Worm (Caenorhabditis elegans) whole organism, L3 larva: ENCODE results near the gene F49C12.5.
A peak's percentile ranks its signal among the peaks of the same experiment; 100 is the strongest.
"Not testable (repeated sequence)": the region's sequence is repeated elsewhere in the genome, so short reads cannot be mapped to it uniquely, and the experiment has no call there.

Experiments used
- R02D3.7 ChIP-seq: fragments of 150-350 bp; optimal IDR thresholded peaks from 2 replicates; lab custom pipeline; 2014; ENCODE audit warnings: missing biosample characterization, missing genetic modification characterization
- aly-2 ChIP-seq: fragments of 150-350 bp; optimal IDR thresholded peaks from 2 replicates; lab custom pipeline; 2014; ENCODE audit warnings: missing biosample characterization, missing genetic modification characterization
- ama-1 ChIP-seq: fragments of 150-350 bp; optimal IDR thresholded peaks from 2 replicates; lab custom pipeline; 2018
- ceh-16 ChIP-seq: sonication (generic microtip); optimal IDR thresholded peaks from 2 replicates; lab custom pipeline; 2017; ENCODE audit warnings: missing biosample characterization, missing genetic modification characterization
- ceh-28 ChIP-seq: fragments of 150-350 bp; optimal IDR thresholded peaks from 2 replicates; lab custom pipeline; 2014; ENCODE audit warnings: missing biosample characterization, missing genetic modification reagents, missing genetic modification characterization
- ceh-9 ChIP-seq: sonication (generic microtip); optimal IDR thresholded peaks from 2 replicates; lab custom pipeline; 2018; ENCODE audit warnings: missing biosample characterization, missing genetic modification characterization
- daf-12 ChIP-seq: fragments of 150-350 bp; optimal IDR thresholded peaks from 2 replicates; lab custom pipeline; 2014; ENCODE audit warnings: missing biosample characterization, missing genetic modification reagents, missing genetic modification characterization
- egl-27 ChIP-seq: sonication (generic microtip); optimal IDR thresholded peaks from 4 replicates; lab custom pipeline; 2017; ENCODE audit warnings: missing biosample characterization, missing genetic modification reagents, missing genetic modification characterization
- egl-5 ChIP-seq: fragments of 150-350 bp; optimal IDR thresholded peaks from 2 replicates; lab custom pipeline; 2017; ENCODE audit warnings: missing biosample characterization, missing genetic modification reagents, missing genetic modification characterization, inconsistent platforms
- elt-1 ChIP-seq: fragments of 150-350 bp; optimal IDR thresholded peaks from 2 replicates; lab custom pipeline; 2014; ENCODE audit warnings: missing biosample characterization, missing genetic modification characterization
- elt-2 ChIP-seq: sonication (generic microtip); optimal IDR thresholded peaks from 2 replicates; lab custom pipeline; 2016; ENCODE audit warnings: missing genetic modification reagents, mild to moderate bottlenecking, missing genetic modification characterization, missing compliant biosample characterization
- elt-3 ChIP-seq, 3 experiments: fragments of 150-350 bp in 1 of 3; sonication (generic microtip) in 2 of 3; optimal IDR thresholded peaks; 2 replicates in 2 of 3; 4 replicates in 1 of 3; lab custom pipeline; 2014 to 2017; ENCODE audit warnings: missing biosample characterization in 3 of 3, missing genetic modification characterization in 3 of 3
- fkh-10 ChIP-seq: sonication (generic microtip); optimal IDR thresholded peaks from 2 replicates; lab custom pipeline; 2017; ENCODE audit warnings: missing biosample characterization, missing genetic modification reagents, missing genetic modification characterization
- fkh-2 ChIP-seq: fragments of 150-350 bp; optimal IDR thresholded peaks from 2 replicates; lab custom pipeline; 2014; ENCODE audit warnings: missing biosample characterization, missing genetic modification reagents, missing genetic modification characterization
- fos-1 ChIP-seq: fragments of 150-350 bp; optimal IDR thresholded peaks from 2 replicates; lab custom pipeline; 2014; ENCODE audit warnings: missing biosample characterization, missing genetic modification characterization
- jun-1 ChIP-seq: fragments of 150-350 bp; optimal IDR thresholded peaks from 2 replicates; lab custom pipeline; 2014; ENCODE audit warnings: missing biosample characterization, missing genetic modification reagents, missing genetic modification characterization
- lin-15B ChIP-seq: fragments of 150-350 bp; optimal IDR thresholded peaks from 2 replicates; lab custom pipeline; 2014; ENCODE audit warnings: missing biosample characterization, missing genetic modification characterization
- lin-39 ChIP-seq: fragments of 150-350 bp; optimal IDR thresholded peaks from 2 replicates; lab custom pipeline; 2018; ENCODE audit warnings: missing biosample characterization, missing genetic modification reagents, missing genetic modification characterization
- lsy-12 ChIP-seq: sonication (generic microtip); optimal IDR thresholded peaks from 2 replicates; lab custom pipeline; 2016; ENCODE audit warnings: mild to moderate bottlenecking, missing genetic modification characterization, missing compliant biosample characterization
- mdl-1 ChIP-seq: fragments of 150-350 bp; optimal IDR thresholded peaks from 2 replicates; lab custom pipeline; 2014; ENCODE audit warnings: missing biosample characterization, missing genetic modification characterization
- mml-1 ChIP-seq: fragments of 150-350 bp; sonication (generic microtip); optimal IDR thresholded peaks from 3 replicates; lab custom pipeline; 2014; ENCODE audit warnings: missing biosample characterization, missing genetic modification characterization
- nfya-1 ChIP-seq: sonication (generic microtip); optimal IDR thresholded peaks from 2 replicates; lab custom pipeline; 2017; ENCODE audit warnings: missing genetic modification characterization, mild to moderate bottlenecking, missing compliant biosample characterization, antibody characterized with exemption, moderate library complexity; ENCODE audit not compliant: insufficient read depth
- nhr-11 ChIP-seq: fragments of 150-350 bp; optimal IDR thresholded peaks from 2 replicates; lab custom pipeline; 2014; ENCODE audit warnings: missing biosample characterization, missing genetic modification characterization
- nhr-23 ChIP-seq: fragments of 150-350 bp; optimal IDR thresholded peaks from 2 replicates; lab custom pipeline; 2014; ENCODE audit warnings: missing biosample characterization, missing genetic modification reagents, missing genetic modification characterization
- nhr-28 ChIP-seq: fragments of 150-350 bp; optimal IDR thresholded peaks from 2 replicates; lab custom pipeline; 2014; ENCODE audit warnings: missing biosample characterization, missing genetic modification characterization
- nhr-43 ChIP-seq: sonication (generic microtip); optimal IDR thresholded peaks from 2 replicates; lab custom pipeline; 2016; ENCODE audit warnings: mild to moderate bottlenecking, missing genetic modification characterization, missing compliant biosample characterization; ENCODE audit not compliant: poor library complexity, severe bottlenecking
- nhr-67 ChIP-seq: fragments of 150-350 bp; optimal IDR thresholded peaks from 2 replicates; lab custom pipeline; 2014; ENCODE audit warnings: missing biosample characterization, missing genetic modification characterization
- nhr-77 ChIP-seq: fragments of 150-350 bp; optimal IDR thresholded peaks from 2 replicates; lab custom pipeline; 2014; ENCODE audit warnings: missing biosample characterization, missing genetic modification characterization
- pqm-1 ChIP-seq: fragments of 150-350 bp; optimal IDR thresholded peaks from 2 replicates; lab custom pipeline; 2017; ENCODE audit warnings: missing biosample characterization, missing genetic modification characterization, inconsistent platforms
- sea-2 ChIP-seq: fragments of 150-350 bp; sonication (generic microtip); optimal IDR thresholded peaks from 4 replicates; lab custom pipeline; 2014; ENCODE audit warnings: missing biosample characterization, missing genetic modification reagents, missing genetic modification characterization
- skn-1 ChIP-seq: fragments of 150-350 bp; optimal IDR thresholded peaks from 2 replicates; lab custom pipeline; 2014; ENCODE audit warnings: missing biosample characterization, missing genetic modification characterization
- unc-62 ChIP-seq: fragments of 150-350 bp; sonication (generic microtip); optimal IDR thresholded peaks from 4 replicates; lab custom pipeline; 2014; ENCODE audit warnings: missing biosample characterization, missing genetic modification reagents, missing genetic modification characterization
- zag-1 ChIP-seq: fragments of 150-350 bp; optimal IDR thresholded peaks from 2 replicates; lab custom pipeline; 2014; ENCODE audit warnings: missing biosample characterization, missing genetic modification characterization
- ztf-11 ChIP-seq: fragments of 150-350 bp; optimal IDR thresholded peaks from 2 replicates; lab custom pipeline; 2014; ENCODE audit warnings: missing biosample characterization, missing genetic modification characterization

Gene F49C12.5

ce11 chrIV:9289635-9290034 is 15.1 kb upstream of the F49C12.5 start:
- TF ChIP-seq zag-1 (tag; lab: Kevin White, UChicago), result no peak
- TF ChIP-seq lin-15B (tag; lab: Kevin White, UChicago), result no peak
- no peak for TF ChIP-seq sea-2 (GFP tag; lab: Kevin White, UChicago)
- peak; percentile 70 for TF ChIP-seq elt-1 (tag; lab: Kevin White, UChicago)
- no peak for TF ChIP-seq lsy-12 (tag; lab: Kevin White, UChicago)
- TF ChIP-seq unc-62 (GFP tag; lab: Kevin White, UChicago), result no peak
- TF ChIP-seq R02D3.7 (tag; lab: Kevin White, UChicago), result no peak

- not testable (repeated sequence) for TF ChIP-seq ama-1 (lab: Kevin White, UChicago); egl-5 (tag; lab: Kevin White, UChicago); nhr-23
Measured at ce11 chrIV:9293825-9294224, 10.9 kb upstream of the F49C12.5 start, which contains the start of gene nhr-264. nhr-264 (minus strand) TSS chrIV:9293925.

DNA sequence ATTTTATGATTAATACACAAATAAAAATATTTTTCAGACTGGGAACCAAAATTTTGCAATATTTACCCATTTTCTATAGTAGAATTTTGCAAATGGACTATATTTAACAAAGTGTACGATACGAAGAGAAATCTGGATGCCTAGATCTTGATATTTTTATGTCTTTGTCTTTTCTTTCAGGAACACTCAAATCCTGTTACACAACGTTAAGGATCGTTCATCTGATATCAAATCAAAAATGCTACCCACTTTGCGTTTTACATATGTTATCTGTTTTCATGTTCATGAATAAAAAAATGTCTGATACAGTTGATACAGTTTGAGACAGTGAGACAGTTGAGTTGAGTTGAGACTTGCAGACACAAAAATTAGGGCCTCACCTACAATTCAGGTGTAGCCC is 8.4 kb upstream of the F49C12.5 start, which contains the start of gene F49C12.1:
Gene F49C12.1, minus strand, starts transcription at position 70 of the 400 bp plus-strand sequence.
- TF ChIP-seq nhr-11 (tag; lab: Kevin White, UChicago) (no peak), jun-1 (tag; lab: Kevin White, UChicago) (no peak), pqm-1 (tag; lab: Kevin White, UChicago) (no peak), egl-27 (tag; lab: Kevin White, UChicago) (no peak), fkh-2 (tag; lab: Kevin White, UChicago) (no peak), elt-2 (no peak), ceh-9 (tag; lab: Kevin White, UChicago) (no peak), elt-3 (tag; optimal IDR thresholded peaks at IDR 0.05; lab: Kevin White, UChicago) (no peak), mml-1 (tag; lab: Kevin White, UChicago) (no peak), egl-5 (tag; lab: Kevin White, UChicago) (no peak), nhr-28 (no peak), skn-1 (tag; lab: Kevin White, UChicago) (no peak)

DNA sequence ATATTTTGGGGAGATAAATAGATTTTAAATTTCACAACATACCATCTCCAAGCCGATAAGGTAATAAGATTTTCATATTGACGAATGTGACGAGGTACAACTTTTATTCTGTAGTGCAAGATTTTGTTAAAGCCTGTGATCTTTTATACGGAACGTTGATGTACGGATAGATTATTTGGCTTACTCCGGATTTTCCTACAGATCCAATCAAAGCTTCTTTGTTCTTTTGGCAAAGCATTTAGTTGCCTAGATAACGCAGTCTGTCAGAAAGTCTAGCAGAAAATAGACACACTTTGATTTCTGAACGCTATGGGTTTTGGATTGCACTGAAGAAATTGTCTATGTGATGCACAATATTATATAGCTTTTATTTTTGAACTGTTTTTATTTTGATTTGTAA is 5.6 kb upstream of the F49C12.5 start, which contains the start of gene F49C12.2:
Gene F49C12.2, minus strand, starts transcription at position 101 of the 400 bp plus-strand sequence.
- TF ChIP-seq nhr-77 (tag; lab: Kevin White, UChicago) (no peak), aly-2 (no peak), lin-39 (no peak), ama-1 (lab: Kevin White, UChicago) (no peak), nhr-11 (tag; lab: Kevin White, UChicago) (no peak), elt-3 (tag; optimal IDR thresholded peaks at IDR 0.05; lab: Kevin White, UChicago) (no peak), fkh-10 (GFP tag; lab: Kevin White, UChicago) (no peak), ztf-11 (no peak), sea-2 (GFP tag; lab: Kevin White, UChicago) (no peak), daf-12 (no peak), nfya-1 (tag; lab: Kevin White, UChicago) (no peak), fos-1 (tag; lab: Kevin White, UChicago) (no peak), mdl-1 (tag; lab: Kevin White, UChicago) (no peak), zag-1 (tag; lab: Kevin White, UChicago) (no peak), ceh-16 (tag; lab: Kevin White, UChicago) (no peak), egl-5 (tag; lab: Kevin White, UChicago) (no peak), pqm-1 (tag; lab: Kevin White, UChicago) (no peak)

ce11 chrIV:9300127-9300526 is 4.6 kb upstream of the F49C12.5 start, which contains the start of gene F49C12.3:
F49C12.3 (plus strand) TSS chrIV:9300427.
- no peak for TF ChIP-seq ceh-16 (tag; lab: Kevin White, UChicago)
- TF ChIP-seq egl-5 (tag; lab: Kevin White, UChicago), result no peak
- TF ChIP-seq, all 47 proteins: peak for 0

DNA sequence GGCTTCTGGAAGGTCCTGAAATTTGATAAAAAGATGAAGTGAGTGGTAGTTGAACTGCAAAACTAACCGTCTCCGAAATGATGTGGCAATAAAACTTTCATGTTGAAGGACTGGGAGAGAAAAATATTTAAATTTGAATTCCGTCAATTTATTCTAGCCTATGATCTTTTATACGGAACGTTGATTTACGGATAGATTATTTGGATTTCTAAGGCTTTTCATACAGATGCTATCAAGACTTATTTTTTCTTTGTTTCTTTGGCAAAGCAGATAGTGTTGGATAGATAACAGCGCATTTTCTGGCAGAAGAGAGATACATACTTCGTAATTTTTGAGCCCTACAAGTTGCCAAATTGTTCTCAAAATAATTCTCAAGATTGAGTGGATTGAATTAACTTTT is 723 bp upstream of the F49C12.5 start, which contains the start of gene F49C12.4:
Gene F49C12.4, minus strand, starts transcription at position 101 of the 400 bp plus-strand sequence.
- no peak for TF ChIP-seq R02D3.7 (tag; lab: Kevin White, UChicago)
- TF ChIP-seq skn-1 (tag; lab: Kevin White, UChicago), result no peak
- no peak for TF ChIP-seq ceh-28 (tag; lab: Kevin White, UChicago)
- TF ChIP-seq fkh-10 (GFP tag; lab: Kevin White, UChicago), result no peak
- TF ChIP-seq elt-1 (tag; lab: Kevin White, UChicago), result no peak
- no peak for TF ChIP-seq nhr-43 (tag; lab: Kevin White, UChicago)
- TF ChIP-seq sea-2 (GFP tag; lab: Kevin White, UChicago), result no peak
- TF ChIP-seq nhr-67 (tag; lab: Kevin White, UChicago), result no peak
- no peak for TF ChIP-seq mml-1 (tag; lab: Kevin White, UChicago)
- TF ChIP-seq, all 47 proteins: peak for 0
